Fruit fly (Drosophila melanogaster) Kc167 (cell line): ENCODE data around the gene Dph4.

Experiments
- Sin3A ChIP-seq: fragments of >200 bp; optimal IDR thresholded peaks from 2 replicates; lab custom pipeline; 2018; ENCODE audit warnings: missing external identifiers
- h ChIP-seq: fragments of >200 bp; optimal IDR thresholded peaks from 3 replicates; lab custom pipeline; 2018; ENCODE audit warnings: missing external identifiers
- psq ChIP-seq: fragments of >200 bp; optimal IDR thresholded peaks from 2 replicates; lab custom pipeline; 2017; ENCODE audit warnings: missing external identifiers
- ttk ChIP-seq: sonication (Bioruptor generic); optimal IDR thresholded peaks from 2 replicates; lab custom pipeline; 2017; ENCODE audit warnings: missing external identifiers

DNA sequence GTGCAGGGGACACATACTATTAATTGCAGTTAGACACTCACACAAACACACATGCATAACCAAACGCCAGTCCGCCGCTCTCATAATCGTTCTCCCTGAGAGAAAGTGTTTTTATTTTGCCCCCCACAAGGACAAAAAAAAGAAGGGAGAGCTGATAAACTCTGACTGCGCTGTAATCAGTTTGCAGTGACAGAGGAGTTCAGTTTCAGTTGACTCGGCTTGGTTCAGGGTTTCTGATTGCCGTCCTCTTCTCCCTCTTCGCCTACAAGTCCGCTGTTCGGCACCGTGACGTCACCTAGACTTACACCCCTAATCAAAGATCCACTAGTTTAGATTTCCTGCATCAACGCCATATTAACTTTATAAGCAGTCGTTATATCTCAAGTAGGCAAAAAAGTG is 47.3 kb upstream of the Dph4 start:
- TF ChIP-seq ttk (lab: Kevin White, UChicago) (no peak), psq (no peak), h (lab: Kevin White, UChicago) (no peak), Sin3A (lab: Kevin White, UChicago) (no peak)
